Fruit fly (Drosophila melanogaster): Measurements from ENCODE around the gene Fer1.

The Fer1 gene

DNA sequence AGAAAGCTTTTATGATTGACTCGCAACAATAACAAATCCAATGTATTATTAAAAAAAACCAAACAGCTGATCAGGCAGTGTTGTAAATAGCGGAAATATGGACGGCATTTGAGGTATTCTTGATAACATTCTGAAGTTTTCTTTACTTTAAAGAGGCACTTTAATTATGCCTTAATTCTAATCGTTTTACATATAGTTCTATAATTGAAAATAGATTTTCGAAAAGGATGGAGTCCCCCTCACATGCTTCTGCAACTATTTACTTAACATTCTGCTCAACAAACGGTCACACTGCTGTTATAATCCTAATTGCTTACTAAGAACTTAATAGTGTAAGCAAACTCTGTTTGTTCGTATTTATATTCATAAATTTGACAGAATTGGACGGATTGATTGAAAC, 8.0 kb upstream of the Fer1 start, which contains the start of gene CG10068 (continued):
- TF ChIP-seq CG2129 (GFP tag; IDR thresholded peaks at IDR 0.05; ENCODE audit: partially characterized antibody) = no peak
- peak; percentile 82 for TF ChIP-seq CG10462 (GFP tag; optimal IDR thresholded peaks at IDR 0.05)
- TF ChIP-seq Usf (GFP tag; optimal IDR thresholded peaks at IDR 0.05) = peak; percentile 22
- no peak for TF ChIP-seq CG1832 (GFP tag; optimal IDR thresholded peaks at IDR 0.05)
- TF ChIP-seq fd3F (GFP tag; optimal IDR thresholded peaks at IDR 0.05) = peak; percentile 76
- TF ChIP-seq CG2678 (tag; optimal IDR thresholded peaks at IDR 0.05) = peak; percentile 90
- TF ChIP-seq PHDP (tag; optimal IDR thresholded peaks at IDR 0.05) = peak; percentile 82
- peak; percentile 87 for TF ChIP-seq CG2202 (tag; optimal IDR thresholded peaks at IDR 0.05)
- TF ChIP-seq CG6791 (GFP tag; IDR thresholded peaks at IDR 0.05; ENCODE audit: partially characterized antibody) = no peak
- TF ChIP-seq Gsc (GFP tag; IDR thresholded peaks at IDR 0.05) = no peak
- peak; percentile 71 for TF ChIP-seq fu2 (GFP tag; optimal IDR thresholded peaks at IDR 0.05)
- peak; percentile 87 for TF ChIP-seq gcm (GFP tag; optimal IDR thresholded peaks at IDR 0.05)
- no peak for TF ChIP-seq sc (optimal IDR thresholded peaks at IDR 0.05)
- TF ChIP-seq sc (GFP tag; optimal IDR thresholded peaks at IDR 0.05) = peak; percentile 69
- TF ChIP-seq stwl (tag; optimal IDR thresholded peaks at IDR 0.05) = peak; percentile 98
- TF ChIP-seq so (GFP tag; IDR thresholded peaks at IDR 0.05) = peak; percentile 90
- TF ChIP-seq CG12299 (tag; optimal IDR thresholded peaks at IDR 0.05) = peak; percentile 87
- peak; percentile 86 for TF ChIP-seq danr (GFP tag; IDR thresholded peaks at IDR 0.05)
- TF ChIP-seq CG16863 (GFP tag; optimal IDR thresholded peaks at IDR 0.05) = peak; percentile 89
- peak; percentile 79 for TF ChIP-seq wor (GFP tag; IDR thresholded peaks at IDR 0.05)
- peak; percentile 92 for TF ChIP-seq otp (GFP tag; IDR thresholded peaks at IDR 0.05)
- TF ChIP-seq sens-2 (GFP tag; IDR thresholded peaks at IDR 0.05) = peak; percentile 92
- peak; percentile 72 for TF ChIP-seq Vsx1 (GFP tag; optimal IDR thresholded peaks at IDR 0.05)
- peak; percentile 84 for TF ChIP-seq Blimp-1 (GFP tag; optimal IDR thresholded peaks at IDR 0.05)
- peak; percentile 99 for TF ChIP-seq sqz (GFP tag; optimal IDR thresholded peaks at IDR 0.05)
- peak; percentile 87 for TF ChIP-seq mam (GFP tag; optimal IDR thresholded peaks at IDR 0.05)
- peak; percentile 75 for TF ChIP-seq CG12236 (GFP tag; optimal IDR thresholded peaks at IDR 0.05)
- no peak; the same call in 1 of the 2 replicates for TF ChIP-seq al (GFP tag; IDR thresholded peaks at IDR 0.05)
- no peak for TF ChIP-seq ash1 (GFP tag; optimal IDR thresholded peaks at IDR 0.05)
- TF ChIP-seq dati (GFP tag; IDR thresholded peaks at IDR 0.05) = peak; percentile 88
- peak; percentile 94 for TF ChIP-seq nmo (GFP tag; optimal IDR thresholded peaks at IDR 0.05)
- peak; percentile 72 for TF ChIP-seq CG17186 (GFP tag; optimal IDR thresholded peaks at IDR 0.05)
- peak; percentile 73 for TF ChIP-seq fd64A (GFP tag; optimal IDR thresholded peaks at IDR 0.05)
- peak; percentile 92 for TF ChIP-seq CHES-1-like (GFP tag; optimal IDR thresholded peaks at IDR 0.05)
- TF ChIP-seq CG7987 (GFP tag; optimal IDR thresholded peaks at IDR 0.05) = peak; percentile 76
- TF ChIP-seq CkIIα-i1 (GFP tag; IDR thresholded peaks at IDR 0.05) = no peak
- no peak for TF ChIP-seq ftz-f1 (GFP tag; optimal IDR thresholded peaks at IDR 0.05)
- peak; percentile 81 for TF ChIP-seq Oaz (GFP tag; IDR thresholded peaks at IDR 0.05)
- peak; percentile 99 for TF ChIP-seq sens (GFP tag)
- TF ChIP-seq Xbp1 (GFP tag; optimal IDR thresholded peaks at IDR 0.05) = peak; percentile 89
- peak; percentile 84 for TF ChIP-seq pho (GFP tag; optimal IDR thresholded peaks at IDR 0.05)
- peak; percentile 76 for TF ChIP-seq CG30431 (GFP tag; optimal IDR thresholded peaks at IDR 0.05)
- no peak for TF ChIP-seq hth (optimal IDR thresholded peaks at IDR 0.05)
- TF ChIP-seq knrl (GFP tag; IDR thresholded peaks at IDR 0.05; ENCODE audit: partially characterized antibody) = peak; percentile 13; the same call in 1 of the 3 replicates
- peak; percentile 87 for TF ChIP-seq Side (GFP tag; optimal IDR thresholded peaks at IDR 0.05)
- no peak for TF ChIP-seq yki (optimal IDR thresholded peaks at IDR 0.05)
- peak; percentile 28 for TF ChIP-seq CG4707 (GFP tag; optimal IDR thresholded peaks at IDR 0.05)
- TF ChIP-seq row (GFP tag; IDR thresholded peaks at IDR 0.05) = peak; percentile 91
- peak; percentile 83 for TF ChIP-seq Camta (GFP tag; optimal IDR thresholded peaks at IDR 0.05)
- TF ChIP-seq CG7928 (GFP tag; optimal IDR thresholded peaks at IDR 0.05) = peak; percentile 38
- TF ChIP-seq onecut (GFP tag; IDR thresholded peaks at IDR 0.05) = peak; percentile 80
- TF ChIP-seq croc (GFP tag; conservative IDR thresholded peaks at IDR 0.05) = peak; percentile 77

Measured in whole organism, embryonic.